Worm (Caenorhabditis elegans): ENCODE measurements around the gene C06E1.7.

ce11 chrIII:8625125-8625524, 31.6 kb upstream of the C06E1.7 start:
- no peak for TF ChIP-seq egl-27 (tag; optimal IDR thresholded peaks at IDR 0.05)
- no peak for TF ChIP-seq nfya-1 (tag; optimal IDR thresholded peaks at IDR 0.05; ENCODE audit: insufficient read depth)
- TF ChIP-seq daf-12 (tag; optimal IDR thresholded peaks at IDR 0.05), result no peak
- no peak for TF ChIP-seq tbx-2 (tag; optimal IDR thresholded peaks at IDR 0.05)
- no peak for TF ChIP-seq unc-62 (GFP tag; optimal IDR thresholded peaks at IDR 0.05)
- no peak for TF ChIP-seq nhr-12 (tag; optimal IDR thresholded peaks at IDR 0.05)
- no peak for TF ChIP-seq aly-2 (tag; optimal IDR thresholded peaks at IDR 0.05)
- TF ChIP-seq lsy-12 (tag; optimal IDR thresholded peaks at IDR 0.05), result no peak
- no peak for TF ChIP-seq nhr-11 (tag; optimal IDR thresholded peaks at IDR 0.05)
- no peak for TF ChIP-seq ztf-11 (tag; optimal IDR thresholded peaks at IDR 0.05)
- TF ChIP-seq elt-1 (tag; optimal IDR thresholded peaks at IDR 0.05), result peak; percentile 16
- no peak for TF ChIP-seq nhr-77 (tag; optimal IDR thresholded peaks at IDR 0.05)
